Fruit fly (Drosophila melanogaster) whole organism, pupa: ENCODE results near the gene CG11694.
A peak's percentile ranks its signal among the peaks of the same experiment; 100 is the strongest.

Experiments used
- CG10348 ChIP-seq: fragments of 200-800 bp; sonication (Bioruptor generic); IDR thresholded peaks from 2 replicates; pipeline ENCODE4 v1.3.6; 2022; ENCODE audit warnings: missing biosample characterization, missing genetic modification characterization
- CG12605 ChIP-seq: fragments of 200-800 bp; sonication (Bioruptor generic); IDR thresholded peaks from 2 replicates; pipeline ENCODE4 v1.3.6; 2022; ENCODE audit warnings: missing biosample characterization, missing genetic modification characterization
- CG13204 ChIP-seq: fragments of 200-800 bp; sonication (Bioruptor generic); optimal IDR thresholded peaks from 2 replicates; lab custom pipeline; 2018; ENCODE audit warnings: missing biosample characterization, mild to moderate bottlenecking, missing genetic modification characterization, moderate library complexity
- CG14655 ChIP-seq: fragments of 200-800 bp; sonication (Bioruptor generic); optimal IDR thresholded peaks from 3 replicates; lab custom pipeline; 2017; ENCODE audit warnings: mild to moderate bottlenecking, missing biosample characterization, missing genetic modification reagents, missing genetic modification characterization
- CG15710 ChIP-seq: fragments of 200-800 bp; sonication (Bioruptor generic); optimal IDR thresholded peaks from 2 replicates; lab custom pipeline; 2018; ENCODE audit warnings: missing biosample characterization, mild to moderate bottlenecking, missing genetic modification characterization, moderate library complexity
- CG17806 ChIP-seq: fragments of 200-800 bp; sonication (Bioruptor generic); optimal IDR thresholded peaks from 2 replicates; lab custom pipeline; 2018; ENCODE audit warnings: missing biosample characterization, mild to moderate bottlenecking, missing genetic modification characterization, moderate library complexity
- CG32121 ChIP-seq: fragments of 200-800 bp; sonication (Bioruptor generic); IDR thresholded peaks from 2 replicates; pipeline ENCODE4 v1.3.6; 2022; ENCODE audit warnings: missing biosample characterization, missing genetic modification characterization
- CG34367 ChIP-seq: fragments of 200-800 bp; sonication (Bioruptor generic); optimal IDR thresholded peaks from 2 replicates; lab custom pipeline; 2018; ENCODE audit warnings: missing biosample characterization, mild to moderate bottlenecking, missing genetic modification characterization
- CG4496 ChIP-seq: fragments of 200-800 bp; sonication (Bioruptor generic); IDR thresholded peaks from 3 replicates; pipeline ENCODE4 v1.3.6; 2022; ENCODE audit warnings: missing biosample characterization, missing genetic modification characterization
- CG8159 ChIP-seq: fragments of 200-800 bp; sonication (Bioruptor generic); optimal IDR thresholded peaks from 3 replicates; lab custom pipeline; 2018; ENCODE audit warnings: missing biosample characterization, mild to moderate bottlenecking, missing genetic modification characterization, moderate library complexity
- CG8301 ChIP-seq: fragments of 200-800 bp; sonication (Bioruptor generic); optimal IDR thresholded peaks from 2 replicates; lab custom pipeline; 2018; ENCODE audit warnings: missing biosample characterization, mild to moderate bottlenecking, missing genetic modification characterization
- CG9948 ChIP-seq: fragments of 200-800 bp; sonication (Bioruptor generic); optimal IDR thresholded peaks from 2 replicates; lab custom pipeline; 2018; ENCODE audit warnings: missing biosample characterization, mild to moderate bottlenecking, missing genetic modification characterization, moderate library complexity
- D1 ChIP-seq: fragments of 200-800 bp; sonication (Bioruptor generic); optimal IDR thresholded peaks from 2 replicates; lab custom pipeline; 2018; ENCODE audit warnings: missing biosample characterization, mild to moderate bottlenecking, missing genetic modification characterization, moderate library complexity
- EcR ChIP-seq: fragments of 200-800 bp; sonication (Bioruptor generic); optimal IDR thresholded peaks from 3 replicates; lab custom pipeline; 2019; ENCODE audit warnings: missing biosample characterization, missing genetic modification characterization, mild to moderate bottlenecking, moderate library complexity, missing genetic modification reagents
- Ets98B ChIP-seq: fragments of 200-800 bp; sonication (Bioruptor generic); IDR thresholded peaks from 2 replicates; pipeline ENCODE4 v1.3.6; 2022; ENCODE audit warnings: missing biosample characterization, missing genetic modification characterization
- Pif1A ChIP-seq: fragments of 200-800 bp; sonication (Bioruptor generic); optimal IDR thresholded peaks from 3 replicates; lab custom pipeline; 2016; ENCODE audit warnings: missing biosample characterization, missing genetic modification characterization
- Pif1B ChIP-seq: fragments of 200-800 bp; sonication (Bioruptor generic); optimal IDR thresholded peaks from 3 replicates; lab custom pipeline; 2016; ENCODE audit warnings: missing biosample characterization, missing genetic modification characterization
- Snoo ChIP-seq: fragments of 200-800 bp; sonication (Bioruptor generic); optimal IDR thresholded peaks from 3 replicates; lab custom pipeline; 2017; ENCODE audit warnings: missing biosample characterization, mild to moderate bottlenecking, missing genetic modification characterization, inconsistent platforms
- fd96Ca ChIP-seq: fragments of 200-800 bp; sonication (Bioruptor generic); IDR thresholded peaks from 3 replicates; pipeline ENCODE4 v1.3.6; 2022; ENCODE audit warnings: missing biosample characterization, missing genetic modification characterization
- gl ChIP-seq: fragments of 200-800 bp; sonication (Bioruptor generic); optimal IDR thresholded peaks from 2 replicates; lab custom pipeline; 2018; ENCODE audit warnings: missing biosample characterization, mild to moderate bottlenecking, missing genetic modification characterization
- rn ChIP-seq: fragments of 200-800 bp; sonication (Bioruptor generic); IDR thresholded peaks from 2 replicates; pipeline ENCODE4 v1.3.6; 2022; ENCODE audit warnings: missing biosample characterization, missing genetic modification characterization

CG11694 gene

dm6 chr3R:8333768-8334470 lies 22.0 kb upstream of the CG11694 start, which contains the start of gene Poxm:
Gene Poxm, minus strand, starts transcription at chr3R:8333792.
- peak; percentile 95 for TF ChIP-seq Snoo (tag; lab: Kevin White, UChicago)
- peak; percentile 90 for TF ChIP-seq CG34367
- TF ChIP-seq EcR (GFP tag; lab: Kevin White, UChicago): no peak
- TF ChIP-seq CG8159 (tag; lab: Kevin White, UChicago): peak; percentile 98
- TF ChIP-seq rn: peak; percentile 87
- peak; percentile 93 for TF ChIP-seq CG32121
- TF ChIP-seq Pif1B: peak; percentile 91
- TF ChIP-seq CG8301 (tag; lab: Kevin White, UChicago): peak; percentile 96
- peak; percentile 74 for TF ChIP-seq CG12605 (GFP tag; lab: Robert Waterston, UW)
- peak; percentile 95 for TF ChIP-seq CG9948 (tag; lab: Kevin White, UChicago)
- peak; percentile 91 for TF ChIP-seq fd96Ca (GFP tag; lab: Robert Waterston, UW)
- TF ChIP-seq CG15710 (tag; lab: Kevin White, UChicago): peak; percentile 97
- peak; percentile 90 for TF ChIP-seq CG4496 (GFP tag; lab: Robert Waterston, UW)
- TF ChIP-seq CG17806 (tag; lab: Kevin White, UChicago): peak; percentile 94
- peak; percentile 74 for TF ChIP-seq CG13204
- TF ChIP-seq Ets98B (GFP tag; lab: Robert Waterston, UW): peak; percentile 86
- peak; percentile 76 for TF ChIP-seq gl (tag; lab: Kevin White, UChicago)
- peak; percentile 89 for TF ChIP-seq Pif1A (GFP tag; lab: Kevin White, UChicago)
- peak; percentile 90 for TF ChIP-seq CG10348
- TF ChIP-seq CG14655: peak; percentile 99
- peak; percentile 93 for TF ChIP-seq D1

- TF ChIP-seq CG15710 (tag; lab: Kevin White, UChicago): no peak
- TF ChIP-seq CG9948 (tag; lab: Kevin White, UChicago): no peak
- peak; percentile 16 for TF ChIP-seq EcR (GFP tag; lab: Kevin White, UChicago)
- TF ChIP-seq CG17806 (tag; lab: Kevin White, UChicago): no peak
- TF ChIP-seq, all 21 proteins: peak for 1
Observed at dm6 chr3R:8329628-8330027, 17.7 kb upstream of the CG11694 start.

- TF ChIP-seq CG8159 (tag; lab: Kevin White, UChicago) (no peak), CG4496 (GFP tag; lab: Robert Waterston, UW) (no peak), D1 (no peak), CG13204 (no peak), CG12605 (GFP tag; lab: Robert Waterston, UW) (no peak), CG15710 (tag; lab: Kevin White, UChicago) (no peak), CG14655 (no peak), Pif1A (GFP tag; lab: Kevin White, UChicago) (no peak), rn (no peak), fd96Ca (GFP tag; lab: Robert Waterston, UW) (no peak), gl (tag; lab: Kevin White, UChicago) (no peak), CG32121 (no peak), Snoo (tag; lab: Kevin White, UChicago) (no peak), CG34367 (no peak), Ets98B (GFP tag; lab: Robert Waterston, UW) (no peak), CG17806 (tag; lab: Kevin White, UChicago) (no peak), EcR (GFP tag; lab: Kevin White, UChicago) (no peak), CG10348 (no peak), CG9948 (tag; lab: Kevin White, UChicago) (no peak)
Observed at dm6 chr3R:8327967-8328789, 16.2 kb upstream of the CG11694 start.

- TF ChIP-seq CG13204 (no peak), CG12605 (GFP tag; lab: Robert Waterston, UW) (no peak), Snoo (tag; lab: Kevin White, UChicago) (no peak), CG32121 (no peak), CG34367 (no peak), CG14655 (no peak), Pif1B (no peak), CG17806 (tag; lab: Kevin White, UChicago) (no peak), fd96Ca (GFP tag; lab: Robert Waterston, UW) (no peak), CG8301 (tag; lab: Kevin White, UChicago) (no peak), CG15710 (tag; lab: Kevin White, UChicago) (no peak), Pif1A (GFP tag; lab: Kevin White, UChicago) (no peak), rn (no peak), gl (tag; lab: Kevin White, UChicago) (no peak), CG10348 (no peak), EcR (GFP tag; lab: Kevin White, UChicago) (no peak), CG8159 (tag; lab: Kevin White, UChicago) (no peak), D1 (no peak), Ets98B (GFP tag; lab: Robert Waterston, UW) (no peak)
Observed at dm6 chr3R:8326884-8327283, 14.9 kb upstream of the CG11694 start.

dm6 chr3R:8324016-8324415 lies 12.1 kb upstream of the CG11694 start, which contains the start of gene CG7443:
Gene CG7443, plus strand, starts transcription at chr3R:8324316.
- TF ChIP-seq Snoo (tag; lab: Kevin White, UChicago) (no peak), CG13204 (no peak), CG14655 (no peak), EcR (GFP tag; lab: Kevin White, UChicago) (no peak), D1 (no peak), gl (tag; lab: Kevin White, UChicago) (no peak), CG9948 (tag; lab: Kevin White, UChicago) (no peak), Pif1A (GFP tag; lab: Kevin White, UChicago) (no peak), CG8159 (tag; lab: Kevin White, UChicago) (no peak), CG10348 (no peak), CG34367 (no peak), CG4496 (GFP tag; lab: Robert Waterston, UW) (no peak), Pif1B (no peak)
